Worm (Caenorhabditis elegans) whole organism, L4 larva: Measurements from ENCODE around the gene Y70C5A.2.

Experiments
- F37D6.2 ChIP-seq: sonication (generic microtip); optimal IDR thresholded peaks from 2 replicates; lab custom pipeline; 2016; ENCODE audit warnings: mild to moderate bottlenecking, missing genetic modification characterization, missing compliant biosample characterization
- T20F7.1 ChIP-seq: fragments of 200-800 bp; sonication (Bioruptor generic); optimal IDR thresholded peaks from 2 replicates; lab custom pipeline; 2018; ENCODE audit warnings: mild to moderate bottlenecking, missing genetic modification characterization, missing compliant biosample characterization
- T26A8.4 ChIP-seq: fragments of 200-800 bp; sonication (Bioruptor generic); IDR thresholded peaks from 2 replicates; pipeline ENCODE4 v1.3.6; 2022; ENCODE audit warnings: missing genetic modification characterization, missing compliant biosample characterization
- Y105C5A.15 ChIP-seq: fragments of 200-800 bp; sonication (Bioruptor generic); IDR thresholded peaks from 2 replicates; pipeline ENCODE4 v1.3.6; 2022; ENCODE audit warnings: missing genetic modification characterization, missing compliant biosample characterization
- ZK546.5 ChIP-seq, 2 experiments: sonication (generic microtip); optimal IDR thresholded peaks; 2 replicates each; lab custom pipeline; 2017; ENCODE audit warnings: missing biosample characterization in 2 of 2, missing genetic modification characterization in 2 of 2
- aha-1 ChIP-seq: fragments of 150-350 bp; peaks from one replicate; lab custom pipeline; 2014; ENCODE audit warnings: missing biosample characterization, missing genetic modification characterization
- aly-2 ChIP-seq: sonication (generic microtip); optimal IDR thresholded peaks from 2 replicates; lab custom pipeline; 2018; ENCODE audit warnings: missing biosample characterization, missing genetic modification characterization
- arid-1 ChIP-seq: fragments of 200-800 bp; sonication (Bioruptor generic); conservative IDR thresholded peaks from 2 replicates; pipeline ENCODE4 v1.3.6; 2022; ENCODE audit warnings: missing genetic modification reagents, missing genetic modification characterization, missing compliant biosample characterization
- ces-1 ChIP-seq: fragments of 150-350 bp; sonication (generic microtip); optimal IDR thresholded peaks from 4 replicates; lab custom pipeline; 2014; ENCODE audit warnings: missing biosample characterization, missing genetic modification reagents, missing genetic modification characterization
- cey-2 ChIP-seq: sonication (generic microtip); optimal IDR thresholded peaks from 3 replicates; lab custom pipeline; 2017; ENCODE audit warnings: missing genetic modification characterization, mild to moderate bottlenecking, missing compliant biosample characterization, antibody characterized with exemption, borderline replicate concordance; ENCODE audit not compliant: insufficient read depth
- daf-12 ChIP-seq: fragments of 150-350 bp; optimal IDR thresholded peaks from 2 replicates; lab custom pipeline; 2014; ENCODE audit warnings: missing biosample characterization, missing genetic modification reagents, missing genetic modification characterization
- daf-16 ChIP-seq, 3 experiments: sonication (generic microtip); optimal IDR thresholded peaks; 2 replicates each; lab custom pipeline; 2016 to 2017; ENCODE audit warnings: missing genetic modification characterization in 3 of 3, missing genetic modification reagents in 3 of 3, mild to moderate bottlenecking in 2 of 3, missing compliant biosample characterization in 2 of 3, missing biosample characterization in 1 of 3, moderate library complexity in 1 of 3
- daf-19 ChIP-seq: fragments of 200-800 bp; sonication (Bioruptor generic); conservative IDR thresholded peaks from 2 replicates; pipeline ENCODE4 v1.3.6; 2022; ENCODE audit warnings: missing genetic modification characterization, missing compliant biosample characterization
- daf-8 ChIP-seq: fragments of 200-800 bp; sonication (Bioruptor generic); IDR thresholded peaks from 2 replicates; pipeline ENCODE4 v1.3.6; 2022; ENCODE audit warnings: missing genetic modification characterization, missing compliant biosample characterization
- dmd-9 ChIP-seq: fragments of 200-800 bp; sonication (Bioruptor generic); IDR thresholded peaks from 2 replicates; pipeline ENCODE4 v1.3.6; 2022; ENCODE audit warnings: missing genetic modification reagents, missing genetic modification characterization, missing compliant biosample characterization
- dve-1 ChIP-seq: sonication (generic microtip); optimal IDR thresholded peaks from 2 replicates; lab custom pipeline; 2017; ENCODE audit warnings: antibody characterized with exemption, mild to moderate bottlenecking, missing genetic modification characterization, missing compliant biosample characterization; ENCODE audit not compliant: insufficient read depth
- egl-27 ChIP-seq: sonication (generic microtip); optimal IDR thresholded peaks from 3 replicates; lab custom pipeline; 2017; ENCODE audit warnings: missing biosample characterization, missing genetic modification reagents, missing genetic modification characterization
- fkh-10 ChIP-seq: fragments of 150-350 bp; optimal IDR thresholded peaks from 2 replicates; lab custom pipeline; 2014; ENCODE audit warnings: missing biosample characterization, missing genetic modification reagents, missing genetic modification characterization
- hif-1 ChIP-seq, 2 experiments: sonication (generic microtip); optimal IDR thresholded peaks; 2 replicates each; lab custom pipeline; 2016 to 2017; ENCODE audit warnings: missing compliant biosample characterization in 2 of 2, missing genetic modification characterization in 2 of 2, missing genetic modification reagents in 2 of 2, missing genotype in 2 of 2, mild to moderate bottlenecking in 1 of 2
- hlh-11 ChIP-seq: fragments of 200-800 bp; sonication (Bioruptor generic); optimal IDR thresholded peaks from 2 replicates; lab custom pipeline; 2018; ENCODE audit warnings: mild to moderate bottlenecking, missing genetic modification characterization, missing compliant biosample characterization
- jun-1 ChIP-seq: fragments of 150-350 bp; optimal IDR thresholded peaks from 2 replicates; lab custom pipeline; 2014; ENCODE audit warnings: missing biosample characterization, missing genetic modification reagents, missing genetic modification characterization
- lin-1 ChIP-seq: fragments of 200-800 bp; sonication (Bioruptor generic); IDR thresholded peaks from 2 replicates; pipeline ENCODE4 v1.3.6; 2022; ENCODE audit warnings: missing genetic modification reagents, missing genetic modification characterization, missing compliant biosample characterization
- lir-3 ChIP-seq: sonication (generic microtip); optimal IDR thresholded peaks from 2 replicates; lab custom pipeline; 2016; ENCODE audit warnings: mild to moderate bottlenecking, missing genetic modification characterization, missing compliant biosample characterization
- lsy-2 ChIP-seq, 2 experiments: fragments of 150-350 bp in 1 of 2; sonication (generic microtip) in 1 of 2; optimal IDR thresholded peaks; 2 replicates each; lab custom pipeline; 2014 to 2017; ENCODE audit warnings: missing biosample characterization in 2 of 2, missing genetic modification characterization in 2 of 2
- madf-5 ChIP-seq, 2 experiments: fragments of 200-800 bp; sonication (Bioruptor generic); IDR thresholded peaks; 2 replicates each; pipeline ENCODE4 v1.3.6; 2022; ENCODE audit warnings: missing compliant biosample characterization in 2 of 2, missing genetic modification characterization in 2 of 2
- madf-9 ChIP-seq: fragments of 200-800 bp; sonication (Bioruptor generic); conservative IDR thresholded peaks from 2 replicates; pipeline ENCODE4 v1.3.6; 2022; ENCODE audit warnings: missing genetic modification reagents, missing genetic modification characterization, missing compliant biosample characterization
- mdl-1 ChIP-seq, 2 experiments: fragments of 150-350 bp in 1 of 2; sonication (generic microtip) in 1 of 2; optimal IDR thresholded peaks; 2 replicates each; lab custom pipeline; 2014 to 2017; ENCODE audit warnings: missing biosample characterization in 2 of 2, missing genetic modification characterization in 2 of 2
- mes-2 ChIP-seq: sonication (generic microtip); optimal IDR thresholded peaks from 2 replicates; lab custom pipeline; 2016; ENCODE audit warnings: missing genotype, mild to moderate bottlenecking, missing genetic modification characterization, missing compliant biosample characterization; ENCODE audit not compliant: poor library complexity, severe bottlenecking
- mxl-3 ChIP-seq: fragments of 200-800 bp; sonication (Bioruptor generic); optimal IDR thresholded peaks from 2 replicates; lab custom pipeline; 2018; ENCODE audit warnings: mild to moderate bottlenecking, missing genetic modification characterization, missing compliant biosample characterization
- nhr-10 ChIP-seq: fragments of 150-350 bp; optimal IDR thresholded peaks from 2 replicates; lab custom pipeline; 2014; ENCODE audit warnings: missing biosample characterization, missing genetic modification characterization
- nhr-111 ChIP-seq: fragments of 200-800 bp; sonication (Bioruptor generic); optimal IDR thresholded peaks from 2 replicates; lab custom pipeline; 2018; ENCODE audit warnings: mild to moderate bottlenecking, missing genetic modification characterization, missing compliant biosample characterization
- nhr-237 ChIP-seq: sonication (generic microtip); optimal IDR thresholded peaks from 2 replicates; lab custom pipeline; 2017; ENCODE audit warnings: missing biosample characterization, missing genetic modification characterization
- nhr-25 ChIP-seq: sonication (generic microtip); optimal IDR thresholded peaks from 2 replicates; lab custom pipeline; 2017; ENCODE audit warnings: missing genetic modification characterization, mild to moderate bottlenecking, missing compliant biosample characterization, antibody characterized with exemption, moderate library complexity, borderline replicate concordance; ENCODE audit not compliant: insufficient read depth
- nhr-42 ChIP-seq: fragments of 200-800 bp; sonication (Bioruptor generic); IDR thresholded peaks from 2 replicates; pipeline ENCODE4 v1.3.6; 2022; ENCODE audit warnings: missing genetic modification characterization, missing compliant biosample characterization
- nhr-48 ChIP-seq: sonication (generic microtip); optimal IDR thresholded peaks from 2 replicates; lab custom pipeline; 2016; ENCODE audit warnings: mild to moderate bottlenecking, missing genetic modification characterization, missing compliant biosample characterization
- nhr-76 ChIP-seq: fragments of 150-350 bp; optimal IDR thresholded peaks from 2 replicates; lab custom pipeline; 2014; ENCODE audit warnings: missing biosample characterization, missing genetic modification characterization
- nhr-77 ChIP-seq: fragments of 150-350 bp; optimal IDR thresholded peaks from 2 replicates; lab custom pipeline; 2014; ENCODE audit warnings: missing biosample characterization, missing genetic modification characterization
- pqm-1 ChIP-seq: sonication (generic microtip); optimal IDR thresholded peaks from 2 replicates; lab custom pipeline; 2017; ENCODE audit warnings: missing biosample characterization, missing genetic modification characterization
- rbr-2 ChIP-seq: sonication (generic microtip); optimal IDR thresholded peaks from 2 replicates; lab custom pipeline; 2016; ENCODE audit warnings: missing genotype, missing genetic modification characterization, missing compliant biosample characterization
- sdz-12 ChIP-seq: fragments of 200-800 bp; sonication (Bioruptor generic); optimal IDR thresholded peaks from 2 replicates; lab custom pipeline; 2018; ENCODE audit warnings: mild to moderate bottlenecking, missing genetic modification characterization, missing compliant biosample characterization
- skn-1 ChIP-seq: fragments of 150-350 bp; optimal IDR thresholded peaks from 2 replicates; lab custom pipeline; 2014; ENCODE audit warnings: missing biosample characterization, missing genetic modification characterization
- snpc-1.2 ChIP-seq: fragments of 200-800 bp; sonication (Bioruptor generic); IDR thresholded peaks from 2 replicates; pipeline ENCODE4 v1.3.6; 2022; ENCODE audit warnings: missing genetic modification reagents, missing genetic modification characterization, missing compliant biosample characterization
- snpc-4 ChIP-seq: fragments of 150-350 bp; optimal IDR thresholded peaks from 2 replicates; lab custom pipeline; 2014; ENCODE audit warnings: missing biosample characterization, missing genetic modification characterization
- unc-39 ChIP-seq: sonication (generic microtip); optimal IDR thresholded peaks from 2 replicates; lab custom pipeline; 2017; ENCODE audit warnings: missing biosample characterization, missing genetic modification characterization
- unc-62 ChIP-seq, 3 experiments: fragments of 150-350 bp in 1 of 3; sonication (generic microtip); optimal IDR thresholded peaks in 2 of 3; peaks in 1 of 3; 1 replicate in 1 of 3; 2 replicates in 2 of 3; lab custom pipeline; 2014 to 2017; ENCODE audit warnings: missing biosample characterization in 3 of 3, missing genetic modification characterization in 3 of 3, missing genetic modification reagents in 3 of 3, missing genotype in 1 of 3
- zfp-2 ChIP-seq: sonication (generic microtip); optimal IDR thresholded peaks from 2 replicates; lab custom pipeline; 2016; ENCODE audit warnings: mild to moderate bottlenecking, missing genetic modification characterization, missing compliant biosample characterization
- zip-11 ChIP-seq: fragments of 200-800 bp; sonication (Bioruptor generic); IDR thresholded peaks from 2 replicates; pipeline ENCODE4 v1.3.6; 2022; ENCODE audit warnings: missing genetic modification characterization, missing compliant biosample characterization

Gene Y70C5A.2

ce11 chrV:16591992-16592798 lies 30.8 kb downstream of the Y70C5A.2 start, which contains the start of gene srh-269:
Gene srh-269, minus strand, starts transcription at chrV:16592042.
- no peak for TF ChIP-seq unc-62 (GFP tag; optimal IDR thresholded peaks at IDR 0.05 in 1 of 2; lab: Kevin White, UChicago)
- TF ChIP-seq unc-62 (tag; optimal IDR thresholded peaks at IDR 0.05; lab: Kevin White, UChicago), result no peak
- TF ChIP-seq lsy-2 (tag; optimal IDR thresholded peaks at IDR 0.05; lab: Kevin White, UChicago), result no peak
- peak; percentile 93 for TF ChIP-seq T26A8.4
- TF ChIP-seq madf-9 (GFP tag; lab: Robert Waterston, UW), result peak; percentile 89
- TF ChIP-seq hif-1 (tag; optimal IDR thresholded peaks at IDR 0.05; lab: Kevin White, UChicago), result peak in 1 of 2 experiments; percentile 71
- peak; percentile 65 for TF ChIP-seq nhr-111 (GFP tag; lab: Kevin White, UChicago)
- peak; percentile 61; the same call in 1 of the 2 replicates for TF ChIP-seq dmd-9 (GFP tag; lab: Robert Waterston, UW)
- peak; percentile 50 for TF ChIP-seq T20F7.1 (GFP tag; lab: Kevin White, UChicago)
- TF ChIP-seq nhr-42 (GFP tag; lab: Robert Waterston, UW), result peak; percentile 83
- peak; percentile 54 to 79 for TF ChIP-seq daf-16 (GFP tag; optimal IDR thresholded peaks at IDR 0.05; lab: Kevin White, UChicago)
- peak; percentile 81 for TF ChIP-seq daf-16 (tag; optimal IDR thresholded peaks at IDR 0.05; lab: Kevin White, UChicago)
- peak; percentile 81 for TF ChIP-seq mes-2 (tag; lab: Kevin White, UChicago)
- TF ChIP-seq nhr-48, result peak; percentile 55
- peak; percentile 92 for TF ChIP-seq arid-1 (GFP tag; lab: Robert Waterston, UW)
- no peak for TF ChIP-seq nhr-237 (tag; lab: Kevin White, UChicago)
- TF ChIP-seq hlh-11 (tag; lab: Kevin White, UChicago), result peak; percentile 81
- TF ChIP-seq mdl-1 (tag; optimal IDR thresholded peaks at IDR 0.05; lab: Kevin White, UChicago), result no peak
- TF ChIP-seq lir-3 (tag; lab: Kevin White, UChicago), result peak; percentile 25
- peak; percentile 33 for TF ChIP-seq jun-1 (tag; lab: Kevin White, UChicago)
- peak; percentile 62 to 75; a peak in 1 of 4 replicates for TF ChIP-seq madf-5 (GFP tag; IDR thresholded peaks at IDR 0.05; lab: Robert Waterston, UW)
- peak; percentile 86; the same call in 1 of the 2 replicates for TF ChIP-seq daf-19
- TF ChIP-seq nhr-25 (tag; lab: Kevin White, UChicago), result no peak
- TF ChIP-seq skn-1, result no peak
- TF ChIP-seq sdz-12, result peak; percentile 86
- TF ChIP-seq pqm-1 (tag; lab: Kevin White, UChicago), result no peak
- 0 out of 2 replicates have a peak, but pooled peaks have one; percentile 37 for TF ChIP-seq daf-8
- no peak for TF ChIP-seq snpc-4
- no peak for TF ChIP-seq ces-1 (GFP tag; lab: Kevin White, UChicago)
- TF ChIP-seq aly-2 (tag; lab: Kevin White, UChicago), result no peak
- peak; percentile 83 for TF ChIP-seq dve-1 (tag; lab: Kevin White, UChicago)
- TF ChIP-seq zfp-2, result no peak
- TF ChIP-seq rbr-2 (tag; lab: Kevin White, UChicago), result peak; percentile 51
- no peak for TF ChIP-seq nhr-10
- peak; percentile 10 for TF ChIP-seq nhr-77 (tag; lab: Kevin White, UChicago)
- no peak for TF ChIP-seq ZK546.5 (tag; optimal IDR thresholded peaks at IDR 0.05; lab: Kevin White, UChicago)
- TF ChIP-seq unc-39, result no peak
- peak; percentile 83; the same call in 1 of the 2 replicates for TF ChIP-seq lin-1
- TF ChIP-seq snpc-1.2 (GFP tag; lab: Robert Waterston, UW), result peak; percentile 88
- no peak for TF ChIP-seq nhr-76 (tag; lab: Kevin White, UChicago)
- TF ChIP-seq mxl-3, result peak; percentile 59
- no peak for TF ChIP-seq egl-27 (tag; lab: Kevin White, UChicago)
- no peak for TF ChIP-seq cey-2 (tag; lab: Kevin White, UChicago)
- no peak; the same call in 1 of the 2 replicates for TF ChIP-seq zip-11 (GFP tag; lab: Robert Waterston, UW)
- TF ChIP-seq aha-1 (tag; lab: Kevin White, UChicago), result peak; percentile 93
- no peak for TF ChIP-seq daf-12
- TF ChIP-seq fkh-10, result no peak
- no peak for TF ChIP-seq F37D6.2 (tag; lab: Kevin White, UChicago)
- 0 out of 2 replicates have a peak, but pooled peaks have one; percentile 75 for TF ChIP-seq Y105C5A.15 (GFP tag; lab: Robert Waterston, UW)
